Worm (Caenorhabditis elegans): ENCODE measurements around the gene pnk-4.

The pnk-4 gene

DNA sequence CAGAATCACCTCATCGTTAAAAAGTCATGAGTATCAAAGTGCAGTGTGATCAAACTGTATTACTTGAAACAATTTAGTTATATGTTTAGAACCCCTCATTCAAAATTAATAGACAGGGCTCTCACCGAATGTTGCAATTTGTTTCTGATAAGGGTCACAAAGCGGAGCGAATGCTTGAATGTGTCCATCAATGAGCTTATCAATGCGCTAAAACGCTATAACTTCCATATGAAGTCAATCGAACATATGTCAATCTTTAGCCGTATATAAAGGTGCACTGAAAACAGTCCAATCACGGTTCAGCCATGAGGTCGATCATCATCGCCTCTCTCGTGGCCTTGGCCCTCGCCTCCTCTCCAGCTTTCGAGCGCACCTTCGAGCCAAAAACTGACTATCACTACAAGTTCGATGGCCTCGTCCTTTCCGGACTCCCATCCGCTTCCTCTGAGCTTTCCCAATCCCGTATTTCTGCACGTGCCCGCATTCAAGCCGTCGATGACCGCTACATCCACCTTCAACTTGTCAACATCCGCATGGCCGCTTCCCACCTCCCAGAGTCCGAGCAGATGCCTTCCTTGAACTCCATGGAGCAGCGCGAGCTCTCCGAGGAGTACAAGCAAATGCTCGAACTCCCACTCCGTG lies 13.2 kb downstream of the pnk-4 start, which contains the start of gene vit-2:
Gene vit-2 (plus strand): TSS at position 305 of the 642 bp plus-strand sequence.
- no peak for TF ChIP-seq fkh-10 (GFP tag; optimal IDR thresholded peaks at IDR 0.05)
- no peak for TF ChIP-seq elt-3 (tag; optimal IDR thresholded peaks at IDR 0.05)
- no peak for TF ChIP-seq nhr-23 (tag; optimal IDR thresholded peaks at IDR 0.05)
- TF ChIP-seq jun-1 (tag; optimal IDR thresholded peaks at IDR 0.05), result no peak
- TF ChIP-seq nhr-25 (tag; optimal IDR thresholded peaks at IDR 0.05), result no peak
- TF ChIP-seq lsy-12 (tag; optimal IDR thresholded peaks at IDR 0.05), result no peak
- TF ChIP-seq skn-1 (tag; optimal IDR thresholded peaks at IDR 0.05), result no peak

ce11 chrX:5102338-5102737 lies 14.7 kb downstream of the pnk-4 start:
- TF ChIP-seq ceh-9 (tag; optimal IDR thresholded peaks at IDR 0.05) (no peak), unc-62 (GFP tag; optimal IDR thresholded peaks at IDR 0.05) (no peak), lin-39 (tag; optimal IDR thresholded peaks at IDR 0.05) (no peak), elt-3 (tag; optimal IDR thresholded peaks at IDR 0.05) (no peak), fos-1 (tag; optimal IDR thresholded peaks at IDR 0.05) (no peak), fkh-2 (tag; optimal IDR thresholded peaks at IDR 0.05) (no peak), ceh-28 (tag; optimal IDR thresholded peaks at IDR 0.05) (no peak), nhr-77 (tag; optimal IDR thresholded peaks at IDR 0.05) (no peak), fkh-10 (GFP tag; optimal IDR thresholded peaks at IDR 0.05) (no peak), ztf-4 (tag; optimal IDR thresholded peaks at IDR 0.05) (no peak), R02D3.7 (tag; optimal IDR thresholded peaks at IDR 0.05) (no peak), pqm-1 (tag; optimal IDR thresholded peaks at IDR 0.05) (no peak), nhr-23 (tag; optimal IDR thresholded peaks at IDR 0.05) (no peak), ama-1 (optimal IDR thresholded peaks at IDR 0.05) (no peak), lin-15B (tag; optimal IDR thresholded peaks at IDR 0.05) (no peak), ZK546.5 (tag; optimal IDR thresholded peaks at IDR 0.05) (no peak)

DNA sequence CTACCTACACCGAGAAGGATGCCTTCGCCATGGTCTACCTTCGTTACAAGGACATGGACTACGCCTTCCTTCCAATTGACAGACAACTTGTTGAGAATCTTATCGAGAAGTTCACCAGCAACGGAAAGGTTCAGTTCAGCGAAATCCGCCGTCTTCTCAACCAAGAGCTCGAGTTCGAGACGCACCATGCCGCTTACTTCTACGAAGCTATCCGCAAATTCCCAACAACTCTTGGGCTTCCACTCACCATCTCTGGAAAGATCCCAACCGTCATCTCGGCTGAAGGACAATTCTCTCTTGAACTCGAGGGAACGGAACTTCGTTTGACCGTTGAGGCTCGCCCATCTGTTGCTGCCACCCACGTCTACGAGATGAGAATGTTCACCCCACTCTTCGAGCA lies 15.8 kb downstream of the pnk-4 start:
- no peak for TF ChIP-seq fkh-10 (GFP tag; optimal IDR thresholded peaks at IDR 0.05)
- no peak for TF ChIP-seq tbx-2 (tag; optimal IDR thresholded peaks at IDR 0.05)
- no peak for TF ChIP-seq fos-1 (tag; optimal IDR thresholded peaks at IDR 0.05)

- TF ChIP-seq nhr-77 (tag; optimal IDR thresholded peaks at IDR 0.05), result no peak
- TF ChIP-seq tbx-2 (tag; optimal IDR thresholded peaks at IDR 0.05), result no peak
- TF ChIP-seq hmg-11 (tag; optimal IDR thresholded peaks at IDR 0.05), result no peak
- TF ChIP-seq pqm-1 (tag; optimal IDR thresholded peaks at IDR 0.05), result no peak
- TF ChIP-seq nhr-28 (tag; optimal IDR thresholded peaks at IDR 0.05), result no peak
- TF ChIP-seq nhr-12 (tag; optimal IDR thresholded peaks at IDR 0.05), result no peak
- no peak for TF ChIP-seq unc-62 (GFP tag; optimal IDR thresholded peaks at IDR 0.05)
- TF ChIP-seq ama-1 (optimal IDR thresholded peaks at IDR 0.05), result no peak
- no peak for TF ChIP-seq ceh-16 (tag; optimal IDR thresholded peaks at IDR 0.05)
- TF ChIP-seq egl-5 (tag; optimal IDR thresholded peaks at IDR 0.05), result no peak
These were observed 18.1 kb downstream of the pnk-4 start for ce11 chrX:5105703-5106102.

- TF ChIP-seq pqm-1 (tag; optimal IDR thresholded peaks at IDR 0.05), result no peak
- TF ChIP-seq lin-15B (tag; optimal IDR thresholded peaks at IDR 0.05), result no peak
- no peak for TF ChIP-seq unc-39 (tag; optimal IDR thresholded peaks at IDR 0.05)
- TF ChIP-seq nhr-76 (tag; optimal IDR thresholded peaks at IDR 0.05), result no peak
- no peak for TF ChIP-seq egl-27 (tag; optimal IDR thresholded peaks at IDR 0.05)
- TF ChIP-seq ceh-82 (tag; optimal IDR thresholded peaks at IDR 0.05), result no peak
- no peak for TF ChIP-seq eor-1 (tag; optimal IDR thresholded peaks at IDR 0.05)
- TF ChIP-seq lin-39 (tag; optimal IDR thresholded peaks at IDR 0.05), result no peak
- no peak for TF ChIP-seq nhr-67 (tag; optimal IDR thresholded peaks at IDR 0.05)
- no peak for TF ChIP-seq tbx-2 (tag; optimal IDR thresholded peaks at IDR 0.05)
- TF ChIP-seq nhr-43 (tag; optimal IDR thresholded peaks at IDR 0.05; ENCODE audit: poor library complexity, severe bottlenecking), result no peak
These were observed 18.6 kb downstream of the pnk-4 start for ce11 chrX:5106187-5106694.

DNA sequence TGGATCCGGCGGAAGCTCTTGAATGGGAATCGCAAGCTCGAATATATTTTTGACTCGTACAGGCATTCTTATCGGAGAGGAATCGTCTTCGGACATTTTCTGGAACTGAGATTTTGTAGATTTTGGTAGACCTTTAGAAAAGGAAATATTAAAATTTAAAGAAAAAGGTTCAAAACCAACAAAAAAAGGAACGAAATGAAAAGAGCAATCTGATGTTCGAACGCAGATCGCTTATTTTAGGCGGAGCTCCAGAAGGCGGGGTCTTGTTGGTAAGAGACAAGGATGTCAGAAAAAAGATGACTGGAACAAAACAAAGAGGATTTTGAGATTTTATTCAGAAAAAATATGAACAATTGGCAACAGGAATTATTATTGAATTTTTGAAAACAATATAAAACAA lies 19.3 kb downstream of the pnk-4 start, which contains the start of gene C42D8.9:
Gene C42D8.9 (minus strand): TSS at position 101 of the 400 bp plus-strand sequence.
- TF ChIP-seq eor-1 (tag; optimal IDR thresholded peaks at IDR 0.05) (no peak), mml-1 (tag; optimal IDR thresholded peaks at IDR 0.05) (no peak), pha-4 (tag; optimal IDR thresholded peaks at IDR 0.05) (no peak), nhr-23 (tag; optimal IDR thresholded peaks at IDR 0.05) (no peak), unc-39 (tag; optimal IDR thresholded peaks at IDR 0.05) (no peak), aly-2 (tag; optimal IDR thresholded peaks at IDR 0.05) (no peak), elt-2 (tag; optimal IDR thresholded peaks at IDR 0.05) (no peak), lsy-12 (tag; optimal IDR thresholded peaks at IDR 0.05) (no peak), fkh-2 (tag; optimal IDR thresholded peaks at IDR 0.05) (no peak), ama-1 (optimal IDR thresholded peaks at IDR 0.05) (no peak), jun-1 (tag; optimal IDR thresholded peaks at IDR 0.05) (no peak), nhr-11 (tag; optimal IDR thresholded peaks at IDR 0.05) (no peak), fkh-10 (GFP tag; optimal IDR thresholded peaks at IDR 0.05) (no peak), nhr-237 (tag; optimal IDR thresholded peaks at IDR 0.05) (no peak), egl-27 (tag; optimal IDR thresholded peaks at IDR 0.05) (no peak), daf-12 (tag; optimal IDR thresholded peaks at IDR 0.05) (no peak)
